Fruit fly (Drosophila melanogaster) whole organism, pupa: ENCODE measurements around the gene Dip-B.

Experiments used
- CG10348 ChIP-seq: fragments of 200-800 bp; sonication (Bioruptor generic); IDR thresholded peaks from 2 replicates; pipeline ENCODE4 v1.3.6; 2022; ENCODE audit warnings: missing biosample characterization, missing genetic modification characterization
- CG17806 ChIP-seq: fragments of 200-800 bp; sonication (Bioruptor generic); optimal IDR thresholded peaks from 2 replicates; lab custom pipeline; 2018; ENCODE audit warnings: missing biosample characterization, mild to moderate bottlenecking, missing genetic modification characterization, moderate library complexity
- CG8159 ChIP-seq: fragments of 200-800 bp; sonication (Bioruptor generic); optimal IDR thresholded peaks from 3 replicates; lab custom pipeline; 2018; ENCODE audit warnings: missing biosample characterization, mild to moderate bottlenecking, missing genetic modification characterization, moderate library complexity

- no peak for TF ChIP-seq CG8159
- TF ChIP-seq CG10348, result no peak
- no peak for TF ChIP-seq CG17806
Observed at dm6 chr3R:13806032-13806709, 24.1 kb downstream of the Dip-B start.
